Worm (Caenorhabditis elegans) whole organism, late embryonic: Measurements from ENCODE around the gene pot-1.

Source experiments
- C38D4.7 ChIP-seq: fragments of 200-800 bp; sonication (Bioruptor generic); optimal IDR thresholded peaks from 2 replicates; lab custom pipeline; 2018; ENCODE audit warnings: mild to moderate bottlenecking, missing genetic modification characterization, moderate library complexity, missing compliant biosample characterization
- K02D7.2 ChIP-seq: sonication (generic microtip); optimal IDR thresholded peaks from 2 replicates; lab custom pipeline; 2017; ENCODE audit warnings: mild to moderate bottlenecking, missing genetic modification characterization, missing compliant biosample characterization
- T23F11.4 ChIP-seq: fragments of 200-800 bp; sonication (Bioruptor generic); optimal IDR thresholded peaks from 2 replicates; lab custom pipeline; 2018; ENCODE audit warnings: mild to moderate bottlenecking, missing genetic modification characterization, missing compliant biosample characterization
- Y22D7AL.16 ChIP-seq: sonication (generic microtip); optimal IDR thresholded peaks from 2 replicates; lab custom pipeline; 2016; ENCODE audit warnings: missing genetic modification characterization, missing compliant biosample characterization
- ahr-1 ChIP-seq: sonication (generic microtip); optimal IDR thresholded peaks from 2 replicates; lab custom pipeline; 2016; ENCODE audit warnings: missing genetic modification characterization, missing compliant biosample characterization
- ama-1 ChIP-seq: fragments of 150-350 bp; optimal IDR thresholded peaks from 2 replicates; lab custom pipeline; 2014
- ceh-2 ChIP-seq: sonication (generic microtip); optimal IDR thresholded peaks from 2 replicates; lab custom pipeline; 2016; ENCODE audit warnings: missing genotype, missing genetic modification characterization, missing compliant biosample characterization
- ceh-30 ChIP-seq: fragments of 150-350 bp; optimal IDR thresholded peaks from 2 replicates; lab custom pipeline; 2014; ENCODE audit warnings: missing biosample characterization, missing genetic modification characterization
- ceh-45 ChIP-seq: fragments of 200-800 bp; sonication (Bioruptor generic); IDR thresholded peaks from 2 replicates; pipeline ENCODE4 v1.3.6; 2022; ENCODE audit warnings: missing genetic modification reagents, missing genetic modification characterization, missing compliant biosample characterization
- ceh-6 ChIP-seq: fragments of 200-800 bp; sonication (Bioruptor generic); optimal IDR thresholded peaks from 2 replicates; lab custom pipeline; 2018; ENCODE audit warnings: mild to moderate bottlenecking, missing genetic modification characterization, missing compliant biosample characterization
- ceh-9 ChIP-seq: sonication (generic microtip); optimal IDR thresholded peaks from 2 replicates; lab custom pipeline; 2016; ENCODE audit warnings: mild to moderate bottlenecking, missing genetic modification characterization, inconsistent platforms, missing compliant biosample characterization
- dmd-4 ChIP-seq: sonication (generic microtip); optimal IDR thresholded peaks from 2 replicates; lab custom pipeline; 2016; ENCODE audit warnings: borderline replicate concordance, missing genetic modification characterization, missing compliant biosample characterization
- elt-2 ChIP-seq: sonication (generic microtip); optimal IDR thresholded peaks from 2 replicates; lab custom pipeline; 2016; ENCODE audit warnings: missing genetic modification reagents, missing genetic modification characterization, missing compliant biosample characterization
- elt-4 ChIP-seq: sonication (generic microtip); optimal IDR thresholded peaks from 2 replicates; lab custom pipeline; 2016; ENCODE audit warnings: missing genetic modification characterization, missing compliant biosample characterization
- fax-1 ChIP-seq: sonication (generic microtip); optimal IDR thresholded peaks from 2 replicates; lab custom pipeline; 2016; ENCODE audit warnings: missing genotype, missing genetic modification characterization, missing compliant biosample characterization
- gmeb-2 ChIP-seq: sonication (generic microtip); optimal IDR thresholded peaks from 2 replicates; lab custom pipeline; 2016; ENCODE audit warnings: missing genetic modification characterization, inconsistent platforms, missing compliant biosample characterization
- hlh-13 ChIP-seq: fragments of 200-800 bp; sonication (Bioruptor generic); optimal IDR thresholded peaks from 2 replicates; lab custom pipeline; 2018; ENCODE audit warnings: mild to moderate bottlenecking, missing genetic modification characterization, missing compliant biosample characterization
- hlh-30 ChIP-seq: sonication (generic microtip); optimal IDR thresholded peaks from 2 replicates; lab custom pipeline; 2017; ENCODE audit warnings: antibody characterized with exemption, missing genetic modification characterization, missing compliant biosample characterization; ENCODE audit not compliant: insufficient read depth
- hlh-8 ChIP-seq: sonication (generic microtip); optimal IDR thresholded peaks from 2 replicates; lab custom pipeline; 2016; ENCODE audit warnings: missing genotype, missing genetic modification characterization, missing compliant biosample characterization
- lim-6 ChIP-seq: sonication (generic microtip); optimal IDR thresholded peaks from 2 replicates; lab custom pipeline; 2016; ENCODE audit warnings: missing genetic modification characterization, missing compliant biosample characterization
- lin-11 ChIP-seq: fragments of 200-800 bp; sonication (Bioruptor generic); optimal IDR thresholded peaks from 2 replicates; lab custom pipeline; 2018; ENCODE audit warnings: mild to moderate bottlenecking, missing genetic modification characterization, missing compliant biosample characterization
- odd-2 ChIP-seq: sonication (generic microtip); optimal IDR thresholded peaks from 2 replicates; lab custom pipeline; 2017; ENCODE audit warnings: antibody characterized with exemption, mild to moderate bottlenecking, missing genetic modification characterization, missing compliant biosample characterization
- pax-1 ChIP-seq: fragments of 150-350 bp; optimal IDR thresholded peaks from 2 replicates; lab custom pipeline; 2014; ENCODE audit warnings: missing biosample characterization, missing genetic modification characterization
- pha-2 ChIP-seq: sonication (generic microtip); optimal IDR thresholded peaks from 2 replicates; lab custom pipeline; 2017; ENCODE audit warnings: mild to moderate bottlenecking, missing genetic modification characterization, missing compliant biosample characterization
- pha-4 ChIP-seq: fragments of 150-350 bp; optimal IDR thresholded peaks from 2 replicates; lab custom pipeline; 2018; ENCODE audit warnings: missing biosample characterization, missing genetic modification reagents, missing genetic modification characterization
- pqm-1 ChIP-seq: sonication (generic microtip); optimal IDR thresholded peaks from 2 replicates; lab custom pipeline; 2016; ENCODE audit warnings: missing genetic modification characterization, missing compliant biosample characterization
- ref-2 ChIP-seq: sonication (generic microtip); optimal IDR thresholded peaks from 2 replicates; lab custom pipeline; 2016; ENCODE audit warnings: missing genetic modification characterization, missing compliant biosample characterization
- sox-4 ChIP-seq: sonication (generic microtip); optimal IDR thresholded peaks from 2 replicates; lab custom pipeline; 2017; ENCODE audit warnings: mild to moderate bottlenecking, missing genetic modification characterization, inconsistent platforms, missing compliant biosample characterization
- tbx-2 ChIP-seq: sonication (generic microtip); optimal IDR thresholded peaks from 2 replicates; lab custom pipeline; 2016; ENCODE audit warnings: missing genetic modification characterization, missing compliant biosample characterization
- tbx-7 ChIP-seq: sonication (generic microtip); optimal IDR thresholded peaks from 2 replicates; lab custom pipeline; 2016; ENCODE audit warnings: missing genotype, missing genetic modification characterization, missing compliant biosample characterization
- ttx-3 ChIP-seq: sonication (generic microtip); optimal IDR thresholded peaks from 2 replicates; lab custom pipeline; 2016; ENCODE audit warnings: missing genetic modification reagents, missing genetic modification characterization, missing compliant biosample characterization
- unc-42 ChIP-seq: sonication (generic microtip); optimal IDR thresholded peaks from 2 replicates; lab custom pipeline; 2016; ENCODE audit warnings: missing genotype, missing genetic modification characterization, missing compliant biosample characterization
- unc-55 ChIP-seq: sonication (generic microtip); optimal IDR thresholded peaks from 2 replicates; lab custom pipeline; 2017; ENCODE audit warnings: missing biosample characterization, missing genetic modification reagents, missing genetic modification characterization
- zip-5 ChIP-seq: sonication (generic microtip); optimal IDR thresholded peaks from 2 replicates; lab custom pipeline; 2016; ENCODE audit warnings: missing genetic modification characterization, missing compliant biosample characterization
- ztf-16 ChIP-seq: sonication (generic microtip); optimal IDR thresholded peaks from 2 replicates; lab custom pipeline; 2017; ENCODE audit warnings: missing genetic modification characterization, missing compliant biosample characterization

pot-1 gene

DNA sequence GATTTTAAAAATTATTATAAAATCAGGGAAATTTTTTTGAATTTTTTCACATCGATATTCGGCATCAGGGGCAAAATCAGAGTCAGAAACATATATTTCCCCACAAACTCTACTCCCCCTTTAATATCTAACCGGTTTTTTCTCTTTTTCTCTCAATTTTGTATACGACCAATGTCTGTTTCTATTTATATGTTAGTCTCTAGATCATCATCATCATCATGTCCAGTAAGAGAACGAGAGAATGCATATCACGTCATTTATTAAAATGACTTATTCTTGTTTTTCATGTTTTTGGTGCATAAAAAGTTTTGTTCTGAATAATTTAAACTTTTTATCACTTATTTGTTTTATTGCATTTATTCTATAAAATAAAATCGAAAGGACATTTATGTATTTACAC is 19.1 kb upstream of the pot-1 start:
- TF ChIP-seq ceh-2 (tag; lab: Kevin White, UChicago) (no peak), ztf-16 (tag; lab: Kevin White, UChicago) (no peak), dmd-4 (tag; lab: Kevin White, UChicago) (no peak), lim-6 (no peak), zip-5 (tag; lab: Kevin White, UChicago) (no peak), hlh-13 (no peak)
- TF ChIP-seq, all 69 proteins: peak for 0

- no peak for TF ChIP-seq odd-2
- TF ChIP-seq ttx-3 (tag; lab: Kevin White, UChicago): no peak
- TF ChIP-seq hlh-8: no peak
- no peak for TF ChIP-seq K02D7.2 (tag; lab: Kevin White, UChicago)
- TF ChIP-seq ceh-2 (tag; lab: Kevin White, UChicago): no peak
- no peak for TF ChIP-seq zip-5 (tag; lab: Kevin White, UChicago)
Observed at ce11 chrIII:7150162-7150561, 16.7 kb upstream of the pot-1 start.

- TF ChIP-seq lin-11 (no peak), sox-4 (tag; lab: Kevin White, UChicago) (no peak), ref-2 (tag; lab: Kevin White, UChicago) (no peak), gmeb-2 (tag; lab: Kevin White, UChicago) (no peak)
Observed at ce11 chrIII:7148191-7148590, 14.7 kb upstream of the pot-1 start.

ce11 chrIII:7146341-7146740 is 12.9 kb upstream of the pot-1 start:
- TF ChIP-seq ahr-1 (tag; lab: Kevin White, UChicago) (no peak), C38D4.7 (GFP tag; lab: Kevin White, UChicago) (no peak), K02D7.2 (tag; lab: Kevin White, UChicago) (no peak), ceh-45 (GFP tag; lab: Robert Waterston, UW) (no peak), ztf-16 (tag; lab: Kevin White, UChicago) (no peak), pax-1 (no peak), ceh-30 (tag; lab: Kevin White, UChicago) (no peak), Y22D7AL.16 (tag; lab: Kevin White, UChicago) (no peak), sox-4 (tag; lab: Kevin White, UChicago) (no peak), unc-42 (tag; lab: Kevin White, UChicago) (no peak), pha-4 (tag; lab: Kevin White, UChicago) (no peak), tbx-7 (tag; lab: Kevin White, UChicago) (no peak)

ce11 chrIII:7144749-7145148 is 11.3 kb upstream of the pot-1 start, which contains the start of gene glr-2:
TSS of gene glr-2 (minus strand) at chrIII:7144959.
- no peak for TF ChIP-seq tbx-2 (tag; lab: Kevin White, UChicago)
- peak; percentile 59 for TF ChIP-seq unc-42 (tag; lab: Kevin White, UChicago)

DNA sequence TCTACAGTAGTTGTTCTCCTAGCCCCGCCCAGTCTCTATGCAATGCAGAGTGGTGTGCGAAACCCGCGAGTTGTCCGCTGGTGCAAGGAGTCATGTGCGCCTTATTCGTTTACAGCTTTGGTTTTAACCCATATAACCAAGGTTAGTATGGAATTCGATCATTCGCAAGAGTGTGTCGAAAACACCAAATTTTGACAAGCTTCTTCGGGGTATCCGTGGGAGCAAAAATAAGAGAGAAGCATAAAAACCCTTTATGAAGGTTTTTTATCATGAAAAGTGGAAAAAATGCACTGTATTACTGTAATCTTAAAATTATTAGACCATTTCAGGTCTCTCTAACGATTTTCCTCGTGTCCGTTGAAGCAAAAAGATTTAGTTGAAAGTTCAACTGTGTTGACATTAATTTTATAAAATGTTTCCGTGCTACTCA is 8.7 kb upstream of the pot-1 start:
- TF ChIP-seq hlh-30 (peak; percentile 25), ceh-9 (tag; lab: Kevin White, UChicago) (no peak), ama-1 (lab: Kevin White, UChicago) (peak; percentile 39), ceh-6 (GFP tag; lab: Kevin White, UChicago) (no peak), T23F11.4 (GFP tag; lab: Kevin White, UChicago) (no peak), pqm-1 (tag; lab: Kevin White, UChicago) (no peak), unc-55 (GFP tag; lab: Kevin White, UChicago) (no peak)

DNA sequence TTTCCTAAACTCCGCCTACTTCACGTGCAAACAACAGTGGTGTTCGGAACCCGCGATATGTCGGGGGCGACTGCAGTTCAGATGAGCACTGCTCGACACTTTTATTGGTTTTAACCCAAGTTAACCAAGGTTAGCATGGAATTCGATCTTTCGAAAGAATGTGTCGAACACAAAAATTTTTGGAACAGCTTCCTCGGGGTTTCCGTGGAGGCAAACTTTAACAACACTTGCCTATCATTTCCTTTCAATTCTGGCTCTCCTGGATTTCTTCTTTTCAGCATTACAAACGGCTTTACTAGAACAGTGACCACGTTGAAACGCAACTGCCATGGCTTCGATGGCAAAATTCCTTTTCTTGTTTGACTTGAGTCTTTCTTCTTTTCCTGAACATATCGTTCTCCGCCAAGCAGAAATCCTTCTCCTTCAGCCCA is 7.8 kb upstream of the pot-1 start:
- TF ChIP-seq ama-1 (lab: Kevin White, UChicago) (peak; percentile 87), pha-2 (tag; lab: Kevin White, UChicago) (no peak), fax-1 (tag; lab: Kevin White, UChicago) (no peak), elt-4 (no peak), elt-2 (peak; percentile 11), dmd-4 (tag; lab: Kevin White, UChicago) (no peak)
